Fruit fly (Drosophila melanogaster): ENCODE data around the gene Mst84Dc.

Gene Mst84Dc

dm6 chr3R:7346445-7346844 lies 18.0 kb downstream of the Mst84Dc start, which contains the start of gene nxf4 (continued):
- no peak for TF ChIP-seq vri (GFP tag; optimal IDR thresholded peaks at IDR 0.05)
- peak; percentile 67 for TF ChIP-seq svp (GFP tag)

- no peak for TF ChIP-seq CG10631 (GFP tag; optimal IDR thresholded peaks at IDR 0.05)
- peak; percentile 36 for TF ChIP-seq fkh (GFP tag; optimal IDR thresholded peaks at IDR 0.05)
- TF ChIP-seq esn (GFP tag; optimal IDR thresholded peaks at IDR 0.05) = no peak
Measured at dm6 chr3R:7344769-7345168, 19.7 kb downstream of the Mst84Dc start, which contains the start of gene CG31496. CG31496 (plus strand) TSS chr3R:7345069.

- TF ChIP-seq lz (GFP tag; optimal IDR thresholded peaks at IDR 0.05) (peak; percentile 18), Sox14 (GFP tag; optimal IDR thresholded peaks at IDR 0.05) (peak; percentile 35), Ets21C (GFP tag; optimal IDR thresholded peaks at IDR 0.05) (no peak), CG8632 (GFP tag; optimal IDR thresholded peaks at IDR 0.05) (peak; percentile 37), Smox (GFP tag; optimal IDR thresholded peaks at IDR 0.05) (peak; percentile 45), spab (GFP tag; optimal IDR thresholded peaks at IDR 0.05) (peak; percentile 31), CG6854 (GFP tag; optimal IDR thresholded peaks at IDR 0.05) (no peak), Eip75B (GFP tag; optimal IDR thresholded peaks at IDR 0.05) (peak; percentile 25), Sox102F (GFP tag; optimal IDR thresholded peaks at IDR 0.05) (peak; percentile 26), cyc (GFP tag; optimal IDR thresholded peaks at IDR 0.05) (peak; percentile 16), dsx (GFP tag; optimal IDR thresholded peaks at IDR 0.05; ENCODE audit: poor library complexity, severe bottlenecking) (peak; percentile 18), salr (GFP tag; optimal IDR thresholded peaks at IDR 0.05) (peak in 1 of 2 experiments; percentile 7), Eip78C (GFP tag) (peak; percentile 90), fkh (GFP tag; optimal IDR thresholded peaks at IDR 0.05) (no peak), CG10631 (GFP tag; optimal IDR thresholded peaks at IDR 0.05) (peak; percentile 52), CG8119 (GFP tag; IDR thresholded peaks at IDR 0.05) (peak; percentile 35; the same call in 1 of the 3 replicates), CG8319 (GFP tag; optimal IDR thresholded peaks at IDR 0.05) (no peak), net (GFP tag; optimal IDR thresholded peaks at IDR 0.05) (no peak), CG10669 (GFP tag; optimal IDR thresholded peaks at IDR 0.05) (peak; percentile 40), CG11902 (GFP tag; optimal IDR thresholded peaks at IDR 0.05) (no peak), CG6792 (GFP tag; optimal IDR thresholded peaks at IDR 0.05) (peak; percentile 30), CG7368 (GFP tag; optimal IDR thresholded peaks at IDR 0.05) (no peak), Eip93F (GFP tag; optimal IDR thresholded peaks at IDR 0.05) (no peak), pdm3 (GFP tag; optimal IDR thresholded peaks at IDR 0.05) (peak; percentile 20), Ets96B (tag; optimal IDR thresholded peaks at IDR 0.05) (peak; percentile 57), CG9139 (GFP tag; optimal IDR thresholded peaks at IDR 0.05) (no peak), Sox15 (GFP tag; optimal IDR thresholded peaks at IDR 0.05) (no peak), vri (GFP tag; optimal IDR thresholded peaks at IDR 0.05) (peak; percentile 12), CG6808 (GFP tag; optimal IDR thresholded peaks at IDR 0.05) (peak; percentile 28), CG6163 (GFP tag; IDR thresholded peaks at IDR 0.05) (0 out of 3 replicates have a peak, but pooled peaks have one; percentile 13), svp (GFP tag) (peak; percentile 69), acj6 (GFP tag; optimal IDR thresholded peaks at IDR 0.05) (peak; percentile 56), fd59A (GFP tag; optimal IDR thresholded peaks at IDR 0.05) (peak; percentile 4), CG11294 (GFP tag; IDR thresholded peaks at IDR 0.05) (no peak), CG32006 (GFP tag; optimal IDR thresholded peaks at IDR 0.05) (peak; percentile 19), CG3919 (GFP tag; optimal IDR thresholded peaks at IDR 0.05) (peak; percentile 45), CG3032 (tag; optimal IDR thresholded peaks at IDR 0.05) (peak; percentile 64), esn (GFP tag; optimal IDR thresholded peaks at IDR 0.05) (peak; percentile 64), Met (GFP tag; optimal IDR thresholded peaks at IDR 0.05) (peak; percentile 55), ss (GFP tag; optimal IDR thresholded peaks at IDR 0.05) (peak in 1 of 2 experiments; percentile 52), CG15336 (GFP tag; IDR thresholded peaks at IDR 0.05) (0 out of 2 replicates have a peak, but pooled peaks have one; percentile 19), CG34406 (GFP tag; optimal IDR thresholded peaks at IDR 0.05) (peak; percentile 62), CG16779 (tag; optimal IDR thresholded peaks at IDR 0.05) (no peak), Lpt (GFP tag; optimal IDR thresholded peaks at IDR 0.05) (peak; percentile 45), eg (GFP tag; IDR thresholded peaks at IDR 0.05) (no peak), CG11762 (GFP tag; optimal IDR thresholded peaks at IDR 0.05; ENCODE audit: insufficient read depth) (peak; percentile 13), Hr4 (GFP tag; optimal IDR thresholded peaks at IDR 0.05) (no peak)
Measured at dm6 chr3R:7336454-7336853, 28.0 kb downstream of the Mst84Dc start.

Data from whole organism, prepupa.